Worm (Caenorhabditis elegans) whole organism, L1 larva: ENCODE results near the gene srbc-77.

ENCODE experiments used
- F16B12.6 ChIP-seq: fragments of 150-350 bp; optimal IDR thresholded peaks from 2 replicates; lab custom pipeline; 2014; ENCODE audit warnings: missing biosample characterization, missing genetic modification characterization
- Y116A8C.19 ChIP-seq: sonication (generic microtip); optimal IDR thresholded peaks from 2 replicates; lab custom pipeline; 2016; ENCODE audit warnings: missing compliant biosample characterization, missing genetic modification characterization, borderline replicate concordance
- aha-1 ChIP-seq: fragments of 150-350 bp; optimal IDR thresholded peaks from 2 replicates; lab custom pipeline; 2014; ENCODE audit warnings: missing biosample characterization, missing genetic modification characterization
- alr-1 ChIP-seq: fragments of 200-800 bp; sonication (Bioruptor generic); optimal IDR thresholded peaks from 2 replicates; lab custom pipeline; 2018; ENCODE audit warnings: borderline replicate concordance, mild to moderate bottlenecking, missing genetic modification characterization, missing compliant biosample characterization
- aly-2 ChIP-seq: fragments of 150-350 bp; optimal IDR thresholded peaks from 2 replicates; lab custom pipeline; 2014; ENCODE audit warnings: missing biosample characterization, missing genetic modification characterization
- ama-1 ChIP-seq: fragments of 150-350 bp; optimal IDR thresholded peaks from 2 replicates; lab custom pipeline; 2014
- ceh-63 ChIP-seq: fragments of 200-800 bp; sonication (Bioruptor generic); optimal IDR thresholded peaks from 2 replicates; lab custom pipeline; 2018; ENCODE audit warnings: mild to moderate bottlenecking, missing genetic modification characterization, missing compliant biosample characterization
- ceh-90 ChIP-seq: sonication (generic microtip); optimal IDR thresholded peaks from 2 replicates; lab custom pipeline; 2016; ENCODE audit warnings: missing genetic modification characterization, missing compliant biosample characterization
- ces-1 ChIP-seq: fragments of 150-350 bp; optimal IDR thresholded peaks from 2 replicates; lab custom pipeline; 2014; ENCODE audit warnings: missing biosample characterization, missing genetic modification reagents, missing genetic modification characterization
- dpl-1 ChIP-seq, 3 experiments: fragments of 150-350 bp in 2 of 3; sonication (generic microtip) in 1 of 3; optimal IDR thresholded peaks; 2 replicates each; lab custom pipeline; 2014 to 2017; ENCODE audit warnings: missing biosample characterization in 3 of 3, missing genetic modification characterization in 3 of 3, missing genetic modification reagents in 3 of 3
- efl-1 ChIP-seq, 4 experiments: fragments of 150-350 bp; optimal IDR thresholded peaks in 3 of 4; peaks in 1 of 4; 1 replicate in 1 of 4; 2 replicates in 3 of 4; lab custom pipeline; 2014; ENCODE audit warnings: missing biosample characterization in 2 of 4, missing genetic modification characterization in 2 of 4, missing genetic modification reagents in 2 of 4
- egl-27 ChIP-seq, 2 experiments: fragments of 150-350 bp in 1 of 2; sonication (generic microtip); optimal IDR thresholded peaks; 3 replicates each; lab custom pipeline; 2017 to 2018; ENCODE audit warnings: missing biosample characterization in 2 of 2, missing genetic modification characterization in 2 of 2, missing genetic modification reagents in 2 of 2
- elt-2 ChIP-seq: sonication (generic microtip); optimal IDR thresholded peaks from 2 replicates; lab custom pipeline; 2016; ENCODE audit warnings: missing genetic modification characterization, mild to moderate bottlenecking, inconsistent platforms, missing compliant biosample characterization, missing genetic modification reagents
- fkh-8 ChIP-seq: sonication (generic microtip); optimal IDR thresholded peaks from 2 replicates; lab custom pipeline; 2016; ENCODE audit warnings: mild to moderate bottlenecking, missing genetic modification characterization, missing compliant biosample characterization
- fos-1 ChIP-seq: fragments of 150-350 bp; optimal IDR thresholded peaks from 2 replicates; lab custom pipeline; 2014; ENCODE audit warnings: missing biosample characterization, missing genetic modification characterization
- grh-1 ChIP-seq: fragments of 200-800 bp; sonication (Bioruptor generic); IDR thresholded peaks from 2 replicates; pipeline ENCODE4 v1.3.6; 2022; ENCODE audit warnings: missing genetic modification reagents, missing genetic modification characterization, missing compliant biosample characterization
- irx-1 ChIP-seq: sonication (generic microtip); optimal IDR thresholded peaks from 2 replicates; lab custom pipeline; 2016; ENCODE audit warnings: missing genetic modification characterization, missing compliant biosample characterization
- isw-1 ChIP-seq: fragments of 200-800 bp; sonication (Bioruptor generic); IDR thresholded peaks from 2 replicates; pipeline ENCODE4 v1.3.6; 2022; ENCODE audit warnings: missing genetic modification characterization, missing compliant biosample characterization
- jun-1 ChIP-seq: fragments of 150-350 bp; optimal IDR thresholded peaks from 2 replicates; lab custom pipeline; 2014; ENCODE audit warnings: missing biosample characterization, missing genetic modification reagents, missing genetic modification characterization
- lin-14 ChIP-seq: fragments of 200-800 bp; sonication (Bioruptor generic); optimal IDR thresholded peaks from 2 replicates; lab custom pipeline; 2018; ENCODE audit warnings: mild to moderate bottlenecking, missing genetic modification characterization, moderate library complexity, missing compliant biosample characterization
- lir-3 ChIP-seq: sonication (generic microtip); optimal IDR thresholded peaks from 2 replicates; lab custom pipeline; 2016; ENCODE audit warnings: mild to moderate bottlenecking, missing genetic modification characterization, moderate library complexity, missing compliant biosample characterization; ENCODE audit not compliant: poor library complexity
- lsy-2 ChIP-seq, 2 experiments: fragments of 150-350 bp; optimal IDR thresholded peaks; 2 replicates each; lab custom pipeline; 2014; ENCODE audit warnings: missing biosample characterization in 2 of 2, missing genetic modification characterization in 2 of 2
- mdl-1 ChIP-seq, 2 experiments: fragments of 150-350 bp; optimal IDR thresholded peaks; 2 replicates each; lab custom pipeline; 2014 to 2017; ENCODE audit warnings: missing biosample characterization in 2 of 2, missing genetic modification characterization in 2 of 2, inconsistent platforms in 1 of 2
- mef-2 ChIP-seq: fragments of 150-350 bp; optimal IDR thresholded peaks from 2 replicates; lab custom pipeline; 2014; ENCODE audit warnings: missing biosample characterization, missing genetic modification characterization
- nhr-11 ChIP-seq: fragments of 150-350 bp; optimal IDR thresholded peaks from 2 replicates; lab custom pipeline; 2014; ENCODE audit warnings: missing biosample characterization, missing genetic modification characterization
- nhr-12 ChIP-seq: sonication (generic microtip); optimal IDR thresholded peaks from 2 replicates; lab custom pipeline; 2017; ENCODE audit warnings: missing biosample characterization, missing genetic modification characterization
- nhr-19 ChIP-seq: fragments of 200-800 bp; sonication (Bioruptor generic); conservative IDR thresholded peaks from 2 replicates; pipeline ENCODE4 v1.3.6; 2022; ENCODE audit warnings: missing genetic modification characterization, missing compliant biosample characterization
- nhr-20 ChIP-seq: sonication (generic microtip); optimal IDR thresholded peaks from 2 replicates; lab custom pipeline; 2016; ENCODE audit warnings: mild to moderate bottlenecking, missing genetic modification characterization, missing compliant biosample characterization
- nhr-237 ChIP-seq: fragments of 150-350 bp; optimal IDR thresholded peaks from 2 replicates; lab custom pipeline; 2014; ENCODE audit warnings: missing biosample characterization, missing genetic modification characterization
- nhr-77 ChIP-seq: fragments of 150-350 bp; optimal IDR thresholded peaks from 2 replicates; lab custom pipeline; 2014; ENCODE audit warnings: missing biosample characterization, missing genetic modification characterization
- nhr-85 ChIP-seq: sonication (generic microtip); peaks from one replicate; lab custom pipeline; 2016; ENCODE audit warnings: missing genetic modification characterization, inconsistent platforms, missing compliant biosample characterization
- nhr-90 ChIP-seq: sonication (generic microtip); optimal IDR thresholded peaks from 2 replicates; lab custom pipeline; 2016; ENCODE audit warnings: mild to moderate bottlenecking, missing genetic modification characterization, missing compliant biosample characterization; ENCODE audit not compliant: poor library complexity
- pax-3 ChIP-seq: fragments of 200-800 bp; sonication (Bioruptor generic); optimal IDR thresholded peaks from 2 replicates; lab custom pipeline; 2018; ENCODE audit warnings: mild to moderate bottlenecking, missing genetic modification characterization, moderate library complexity, missing compliant biosample characterization
- rnt-1 ChIP-seq: sonication (generic microtip); optimal IDR thresholded peaks from 2 replicates; lab custom pipeline; 2016; ENCODE audit warnings: mild to moderate bottlenecking, missing genetic modification characterization, moderate library complexity, missing compliant biosample characterization
- snpc-4 ChIP-seq: fragments of 150-350 bp; optimal IDR thresholded peaks from 2 replicates; lab custom pipeline; 2014; ENCODE audit warnings: missing biosample characterization, missing genetic modification characterization
- sox-4 ChIP-seq: sonication (generic microtip); optimal IDR thresholded peaks from 2 replicates; lab custom pipeline; 2016; ENCODE audit warnings: missing genetic modification characterization, missing compliant biosample characterization
- tbx-2 ChIP-seq: sonication (generic microtip); optimal IDR thresholded peaks from 2 replicates; lab custom pipeline; 2016; ENCODE audit warnings: missing genetic modification characterization, missing compliant biosample characterization
- tlp-1 ChIP-seq: fragments of 150-350 bp; optimal IDR thresholded peaks from 2 replicates; lab custom pipeline; 2014; ENCODE audit warnings: missing biosample characterization, missing genetic modification characterization
- unc-30 ChIP-seq: sonication (generic microtip); optimal IDR thresholded peaks from 2 replicates; lab custom pipeline; 2017; ENCODE audit warnings: missing biosample characterization, missing genetic modification characterization
- unc-62 ChIP-seq: fragments of 150-350 bp; optimal IDR thresholded peaks from 2 replicates; lab custom pipeline; 2014; ENCODE audit warnings: missing biosample characterization, missing genetic modification reagents, missing genetic modification characterization
- unc-98 ChIP-seq: fragments of 200-800 bp; sonication (Bioruptor generic); IDR thresholded peaks from 2 replicates; pipeline ENCODE4 v1.3.6; 2022; ENCODE audit warnings: missing genetic modification characterization, missing compliant biosample characterization
- xbp-1 ChIP-seq: sonication (generic microtip); optimal IDR thresholded peaks from 2 replicates; lab custom pipeline; 2016; ENCODE audit warnings: missing genetic modification characterization, missing compliant biosample characterization
- zag-1 ChIP-seq: fragments of 150-350 bp; optimal IDR thresholded peaks from 2 replicates; lab custom pipeline; 2014; ENCODE audit warnings: missing biosample characterization, missing genetic modification characterization
- ztf-4 ChIP-seq: fragments of 150-350 bp; optimal IDR thresholded peaks from 2 replicates; lab custom pipeline; 2014; ENCODE audit warnings: missing biosample characterization, missing genetic modification characterization

srbc-77 gene

ce11 chrV:15959456-15959855, 29.5 kb downstream of the srbc-77 start (continued):
- TF ChIP-seq mdl-1 (tag; optimal IDR thresholded peaks at IDR 0.05; lab: Kevin White, UChicago) (no peak), aha-1 (tag; lab: Kevin White, UChicago) (no peak), zag-1 (tag; lab: Kevin White, UChicago) (no peak), tbx-2 (tag; lab: Kevin White, UChicago) (no peak), lin-14 (peak; percentile 55), unc-62 (GFP tag; lab: Kevin White, UChicago) (no peak), irx-1 (tag; lab: Kevin White, UChicago) (no peak), efl-1 (optimal IDR thresholded peaks at IDR 0.05; lab: Kevin White, UChicago) (peak; percentile 35 to 41), efl-1 (GFP tag; optimal IDR thresholded peaks at IDR 0.05 in 1 of 2; lab: Kevin White, UChicago) (peak in 1 of 2 experiments; percentile 82), elt-2 (tag; lab: Kevin White, UChicago) (no peak), grh-1 (GFP tag; lab: Robert Waterston, UW) (no peak), aly-2 (tag; lab: Kevin White, UChicago) (no peak), ama-1 (lab: Kevin White, UChicago) (no peak), dpl-1 (GFP tag; optimal IDR thresholded peaks at IDR 0.05; lab: Kevin White, UChicago) (no peak), lsy-2 (tag; optimal IDR thresholded peaks at IDR 0.05; lab: Kevin White, UChicago) (peak; percentile 13 to 14), nhr-237 (tag; lab: Kevin White, UChicago) (no peak), xbp-1 (tag; lab: Kevin White, UChicago) (no peak), F16B12.6 (tag; lab: Kevin White, UChicago) (no peak), jun-1 (tag; lab: Kevin White, UChicago) (no peak), mef-2 (tag; lab: Kevin White, UChicago) (no peak), nhr-20 (tag; lab: Kevin White, UChicago) (peak; percentile 53), nhr-77 (no peak), unc-30 (tag; lab: Kevin White, UChicago) (no peak)

ce11 chrV:15965114-15965513, 35.1 kb downstream of the srbc-77 start, which contains the start of gene sri-2:
Gene sri-2, minus strand, starts transcription at chrV:15965214.
- TF ChIP-seq ceh-63 (GFP tag; lab: Kevin White, UChicago) (no peak), egl-27 (tag; optimal IDR thresholded peaks at IDR 0.05; lab: Kevin White, UChicago) (no peak), fkh-8 (tag; lab: Kevin White, UChicago) (peak; percentile 39)

- TF ChIP-seq Y116A8C.19 (tag; lab: Kevin White, UChicago): no peak
- TF ChIP-seq tlp-1 (tag; lab: Kevin White, UChicago): no peak
- TF ChIP-seq nhr-85: no peak
- TF ChIP-seq dpl-1 (GFP tag; optimal IDR thresholded peaks at IDR 0.05; lab: Kevin White, UChicago): no peak
- TF ChIP-seq sox-4 (tag; lab: Kevin White, UChicago): no peak
- TF ChIP-seq ceh-90 (tag; lab: Kevin White, UChicago): no peak
- no peak for TF ChIP-seq lir-3 (tag; lab: Kevin White, UChicago)
- no peak for TF ChIP-seq jun-1 (tag; lab: Kevin White, UChicago)
- no peak for TF ChIP-seq tbx-2 (tag; lab: Kevin White, UChicago)
- TF ChIP-seq ces-1 (GFP tag; lab: Kevin White, UChicago): no peak
- no peak for TF ChIP-seq fos-1
- TF ChIP-seq snpc-4 (tag; lab: Kevin White, UChicago): no peak
- TF ChIP-seq elt-2 (tag; lab: Kevin White, UChicago): no peak
- TF ChIP-seq isw-1 (GFP tag; lab: Robert Waterston, UW): no peak
- no peak for TF ChIP-seq pax-3 (tag; lab: Kevin White, UChicago)
These were observed 37.6 kb downstream of the srbc-77 start, which contains the start of gene sri-1 for ce11 chrV:15967542-15967941. Gene sri-1, minus strand, starts transcription at chrV:15967642.

ce11 chrV:15969653-15970052, 39.7 kb downstream of the srbc-77 start, which contains the start of gene F36G9.7:
Gene F36G9.7, minus strand, starts transcription at chrV:15969753.
- TF ChIP-seq ztf-4 (tag; lab: Kevin White, UChicago) (no peak), nhr-11 (tag; lab: Kevin White, UChicago) (no peak), aha-1 (tag; lab: Kevin White, UChicago) (no peak), nhr-12 (no peak), nhr-90 (no peak), mef-2 (tag; lab: Kevin White, UChicago) (no peak), unc-98 (GFP tag; lab: Robert Waterston, UW) (no peak), nhr-77 (no peak), alr-1 (tag; lab: Kevin White, UChicago) (no peak), rnt-1 (tag; lab: Kevin White, UChicago) (no peak), dpl-1 (GFP tag; optimal IDR thresholded peaks at IDR 0.05; lab: Kevin White, UChicago) (no peak), nhr-19 (no peak), Y116A8C.19 (tag; lab: Kevin White, UChicago) (no peak)
